Fruit fly (Drosophila melanogaster) whole organism, embryonic: ENCODE data around the gene dsx.

Experiments used
- Antp ChIP-seq: fragments of 200-800 bp; sonication (Bioruptor generic); optimal IDR thresholded peaks from 3 replicates; lab custom pipeline; 2016; ENCODE audit warnings: missing biosample characterization, missing genetic modification characterization
- CG10147 ChIP-seq: fragments of 200-800 bp; sonication (Bioruptor generic); optimal IDR thresholded peaks from 2 replicates; lab custom pipeline; 2019; ENCODE audit warnings: missing biosample characterization, mild to moderate bottlenecking, missing genetic modification characterization, moderate library complexity
- CG11504 ChIP-seq: fragments of 200-800 bp; sonication (Bioruptor generic); optimal IDR thresholded peaks from 3 replicates; lab custom pipeline; 2019; ENCODE audit warnings: missing biosample characterization, mild to moderate bottlenecking, missing genetic modification characterization, moderate library complexity
- CG12659 ChIP-seq: fragments of 200-800 bp; sonication (Bioruptor generic); optimal IDR thresholded peaks from 3 replicates; lab custom pipeline; 2017; ENCODE audit warnings: mild to moderate bottlenecking, missing biosample characterization, missing genetic modification reagents, missing genetic modification characterization
- CG15514 ChIP-seq: fragments of 200-800 bp; sonication (Bioruptor generic); optimal IDR thresholded peaks from 3 replicates; lab custom pipeline; 2017; ENCODE audit warnings: missing biosample characterization, missing genetic modification characterization, mild to moderate bottlenecking, moderate library complexity, missing genetic modification reagents
- CG15601 ChIP-seq: fragments of 200-800 bp; sonication (Bioruptor generic); optimal IDR thresholded peaks from 3 replicates; lab custom pipeline; 2019; ENCODE audit warnings: missing biosample characterization, mild to moderate bottlenecking, missing genetic modification characterization, moderate library complexity
- CG1603 ChIP-seq: fragments of 200-800 bp; sonication (Bioruptor generic); optimal IDR thresholded peaks from 2 replicates; lab custom pipeline; 2019; ENCODE audit warnings: missing biosample characterization, mild to moderate bottlenecking, missing genetic modification characterization, moderate library complexity
- CG17328 ChIP-seq: fragments of 200-800 bp; sonication (Bioruptor generic); IDR thresholded peaks from 2 replicates; pipeline ENCODE4 v1.3.6; 2022; ENCODE audit warnings: missing biosample characterization, missing genetic modification characterization
- CG30403 ChIP-seq: fragments of 200-800 bp; sonication (Bioruptor generic); optimal IDR thresholded peaks from 3 replicates; lab custom pipeline; 2016; ENCODE audit warnings: missing biosample characterization, missing genetic modification characterization
- CG3163 ChIP-seq: fragments of 200-800 bp; sonication (Bioruptor generic); optimal IDR thresholded peaks from 3 replicates; lab custom pipeline; 2016; ENCODE audit warnings: missing biosample characterization, missing genetic modification characterization
- CG34422 ChIP-seq: fragments of 200-800 bp; sonication (Bioruptor generic); IDR thresholded peaks from 3 replicates; pipeline ENCODE4 v1.3.6; 2022; ENCODE audit warnings: missing biosample characterization, missing genetic modification characterization
- CG4328 ChIP-seq: fragments of 200-800 bp; sonication (Bioruptor generic); optimal IDR thresholded peaks from 3 replicates; lab custom pipeline; 2017; ENCODE audit warnings: missing biosample characterization, missing genetic modification reagents, missing genetic modification characterization
- CG4424 ChIP-seq: fragments of 200-800 bp; sonication (Bioruptor generic); optimal IDR thresholded peaks from 3 replicates; lab custom pipeline; 2016; ENCODE audit warnings: missing biosample characterization, missing genetic modification characterization
- CG4730 ChIP-seq: fragments of 200-800 bp; sonication (Bioruptor generic); IDR thresholded peaks from 2 replicates; pipeline ENCODE4 v1.3.6; 2022; ENCODE audit warnings: missing biosample characterization, missing genetic modification characterization
- CG6254 ChIP-seq: fragments of 200-800 bp; sonication (Bioruptor generic); optimal IDR thresholded peaks from 3 replicates; lab custom pipeline; 2017; ENCODE audit warnings: mild to moderate bottlenecking, missing biosample characterization, missing genetic modification reagents, missing genetic modification characterization
- CG6683 ChIP-seq: fragments of 200-800 bp; sonication (Bioruptor generic); optimal IDR thresholded peaks from 2 replicates; lab custom pipeline; 2017; ENCODE audit warnings: missing biosample characterization, mild to moderate bottlenecking, missing genetic modification characterization, missing genetic modification reagents
- CG7786 ChIP-seq: fragments of 200-800 bp; sonication (Bioruptor generic); optimal IDR thresholded peaks from 2 replicates; lab custom pipeline; 2016; ENCODE audit warnings: missing biosample characterization, missing genetic modification characterization
- CG7928 ChIP-seq: fragments of 200-800 bp; sonication (Bioruptor generic); optimal IDR thresholded peaks from 2 replicates; lab custom pipeline; 2017; ENCODE audit warnings: missing biosample characterization, mild to moderate bottlenecking, missing genetic modification characterization
- CG9797 ChIP-seq: fragments of 200-800 bp; sonication (Bioruptor generic); optimal IDR thresholded peaks from 3 replicates; lab custom pipeline; 2018; ENCODE audit warnings: missing biosample characterization, mild to moderate bottlenecking, missing genetic modification characterization
- Deaf1 ChIP-seq: fragments of 200-800 bp; optimal IDR thresholded peaks from 3 replicates; lab custom pipeline; 2019; ENCODE audit warnings: missing biosample characterization, mild to moderate bottlenecking, missing genetic modification characterization, moderate library complexity
- Dref ChIP-seq: fragments of 200-800 bp; sonication (Bioruptor generic); IDR thresholded peaks from 2 replicates; pipeline ENCODE4 v1.3.6; 2022; ENCODE audit warnings: missing biosample characterization, missing genetic modification characterization
- HHEX ChIP-seq: fragments of 200-800 bp; sonication (Bioruptor generic); optimal IDR thresholded peaks from 3 replicates; lab custom pipeline; 2017; ENCODE audit warnings: missing biosample characterization, mild to moderate bottlenecking, missing genetic modification characterization, missing genetic modification reagents
- Hey ChIP-seq: fragments of 200-800 bp; sonication (Bioruptor generic); optimal IDR thresholded peaks from 3 replicates; lab custom pipeline; 2018; ENCODE audit warnings: missing biosample characterization, mild to moderate bottlenecking, missing genetic modification characterization
- Lim3 ChIP-seq: fragments of 200-800 bp; sonication (Bioruptor generic); IDR thresholded peaks from 2 replicates; pipeline ENCODE4 v1.3.6; 2022; ENCODE audit warnings: missing biosample characterization, missing genetic modification characterization
- MESR4 ChIP-seq: fragments of 200-800 bp; sonication (Bioruptor generic); optimal IDR thresholded peaks from 2 replicates; lab custom pipeline; 2018; ENCODE audit warnings: missing biosample characterization, mild to moderate bottlenecking, missing genetic modification characterization, moderate library complexity
- Nf-YC ChIP-seq: fragments of 200-800 bp; optimal IDR thresholded peaks from 3 replicates; lab custom pipeline; 2019; ENCODE audit warnings: missing biosample characterization, mild to moderate bottlenecking, missing genetic modification characterization, moderate library complexity
- Rfx ChIP-seq: fragments of 200-800 bp; sonication (Bioruptor generic); IDR thresholded peaks from 2 replicates; pipeline ENCODE4 v1.3.6; 2022; ENCODE audit warnings: missing biosample characterization, missing genetic modification characterization
- Scr ChIP-seq: fragments of 200-800 bp; sonication (Bioruptor generic); IDR thresholded peaks from 2 replicates; pipeline ENCODE4 v1.3.6; 2022; ENCODE audit warnings: missing biosample characterization, missing genetic modification characterization; ENCODE audit not compliant: partially characterized antibody
- amos ChIP-seq: fragments of 200-800 bp; sonication (Bioruptor generic); IDR thresholded peaks from 2 replicates; pipeline ENCODE4 v1.3.6; 2022; ENCODE audit warnings: missing biosample characterization, missing genetic modification characterization; ENCODE audit not compliant: partially characterized antibody
- ap ChIP-seq: fragments of 200-800 bp; sonication (Bioruptor generic); IDR thresholded peaks from 2 replicates; pipeline ENCODE4 v1.3.6; 2022; ENCODE audit warnings: missing biosample characterization, missing genetic modification characterization
- bbx ChIP-seq: fragments of 200-800 bp; sonication (Bioruptor generic); IDR thresholded peaks from 2 replicates; pipeline ENCODE4 v1.3.6; 2022; ENCODE audit warnings: missing biosample characterization, missing genetic modification characterization; ENCODE audit not compliant: partially characterized antibody
- cato ChIP-seq: fragments of 200-800 bp; sonication (Bioruptor generic); optimal IDR thresholded peaks from 2 replicates; lab custom pipeline; 2016; ENCODE audit warnings: missing biosample characterization, missing genetic modification characterization, borderline replicate concordance
- cwo ChIP-seq: fragments of 200-800 bp; sonication (Bioruptor generic); optimal IDR thresholded peaks from 3 replicates; lab custom pipeline; 2017; ENCODE audit warnings: missing biosample characterization, missing genetic modification characterization, mild to moderate bottlenecking, moderate library complexity, missing genetic modification reagents
- dmrt99B ChIP-seq: fragments of 200-800 bp; sonication (Bioruptor generic); optimal IDR thresholded peaks from 2 replicates; lab custom pipeline; 2018; ENCODE audit warnings: missing biosample characterization, mild to moderate bottlenecking, missing genetic modification characterization, moderate library complexity
- ewg ChIP-seq: fragments of 200-800 bp; sonication (Bioruptor generic); optimal IDR thresholded peaks from 3 replicates; lab custom pipeline; 2017; ENCODE audit warnings: mild to moderate bottlenecking, missing biosample characterization, missing genetic modification reagents, missing genetic modification characterization
- eyg ChIP-seq: fragments of 200-800 bp; sonication (Bioruptor generic); optimal IDR thresholded peaks from 3 replicates; lab custom pipeline; 2016; ENCODE audit warnings: missing biosample characterization, missing genetic modification characterization
- fd64A ChIP-seq: fragments of 200-800 bp; sonication (Bioruptor generic); optimal IDR thresholded peaks from 3 replicates; lab custom pipeline; 2018; ENCODE audit warnings: missing biosample characterization, mild to moderate bottlenecking, missing genetic modification characterization
- fru ChIP-seq: fragments of >200 bp; optimal IDR thresholded peaks from 2 replicates; lab custom pipeline; 2017
- grau ChIP-seq: fragments of 200-800 bp; optimal IDR thresholded peaks from 3 replicates; lab custom pipeline; 2019; ENCODE audit warnings: missing biosample characterization, mild to moderate bottlenecking, missing genetic modification characterization, moderate library complexity
- ind ChIP-seq: fragments of 200-800 bp; sonication (Bioruptor generic); optimal IDR thresholded peaks from 3 replicates; lab custom pipeline; 2016; ENCODE audit warnings: missing biosample characterization, missing genetic modification characterization
- jigr1 ChIP-seq: fragments of 200-800 bp; sonication (Bioruptor generic); IDR thresholded peaks from 3 replicates; pipeline ENCODE4 v1.3.6; 2022; ENCODE audit warnings: missing biosample characterization, missing genetic modification characterization
- pita ChIP-seq: fragments of 200-800 bp; sonication (Bioruptor generic); optimal IDR thresholded peaks from 2 replicates; lab custom pipeline; 2017; ENCODE audit warnings: missing biosample characterization, mild to moderate bottlenecking, missing genetic modification characterization
- rib ChIP-seq: fragments of 200-800 bp; sonication (Bioruptor generic); IDR thresholded peaks from 2 replicates; pipeline ENCODE4 v1.3.6; 2022; ENCODE audit warnings: missing biosample characterization, missing genetic modification characterization
- sima ChIP-seq: fragments of 200-800 bp; sonication (Bioruptor generic); optimal IDR thresholded peaks from 2 replicates; lab custom pipeline; 2016; ENCODE audit warnings: missing biosample characterization, missing genetic modification characterization
- slbo ChIP-seq: fragments of 200-800 bp; sonication (Bioruptor generic); IDR thresholded peaks from 2 replicates; pipeline ENCODE4 v1.3.6; 2022; ENCODE audit warnings: missing biosample characterization, missing genetic modification characterization
- slp2 ChIP-seq: fragments of 200-800 bp; sonication (Bioruptor generic); optimal IDR thresholded peaks from 2 replicates; lab custom pipeline; 2016; ENCODE audit warnings: missing biosample characterization, missing genetic modification characterization
- sqz ChIP-seq: fragments of 200-800 bp; sonication (Bioruptor generic); optimal IDR thresholded peaks from 3 replicates; lab custom pipeline; 2018; ENCODE audit warnings: missing biosample characterization, mild to moderate bottlenecking, missing genetic modification characterization
- stwl ChIP-seq: fragments of 200-800 bp; sonication (Bioruptor generic); optimal IDR thresholded peaks from 3 replicates; lab custom pipeline; 2018; ENCODE audit warnings: missing biosample characterization, mild to moderate bottlenecking, missing genetic modification characterization, moderate library complexity
- sug ChIP-seq: fragments of 200-800 bp; optimal IDR thresholded peaks from 2 replicates; lab custom pipeline; 2019; ENCODE audit warnings: missing biosample characterization, mild to moderate bottlenecking, missing genetic modification characterization, moderate library complexity
- tll ChIP-seq, 2 experiments: fragments of 200-800 bp in 1 of 2; fragments of >200 bp in 1 of 2; sonication (Bioruptor generic) in 1 of 2; optimal IDR thresholded peaks; 2 replicates each; lab custom pipeline; 2017 to 2019; ENCODE audit warnings: missing biosample characterization in 2 of 2, missing genetic modification characterization in 2 of 2, mild to moderate bottlenecking in 1 of 2, moderate library complexity in 1 of 2
- zen2 ChIP-seq: fragments of 200-800 bp; sonication (Bioruptor generic); IDR thresholded peaks from 3 replicates; pipeline ENCODE4 v1.3.6; 2022; ENCODE audit warnings: missing biosample characterization, missing genetic modification characterization; ENCODE audit not compliant: partially characterized antibody

Gene dsx

DNA sequence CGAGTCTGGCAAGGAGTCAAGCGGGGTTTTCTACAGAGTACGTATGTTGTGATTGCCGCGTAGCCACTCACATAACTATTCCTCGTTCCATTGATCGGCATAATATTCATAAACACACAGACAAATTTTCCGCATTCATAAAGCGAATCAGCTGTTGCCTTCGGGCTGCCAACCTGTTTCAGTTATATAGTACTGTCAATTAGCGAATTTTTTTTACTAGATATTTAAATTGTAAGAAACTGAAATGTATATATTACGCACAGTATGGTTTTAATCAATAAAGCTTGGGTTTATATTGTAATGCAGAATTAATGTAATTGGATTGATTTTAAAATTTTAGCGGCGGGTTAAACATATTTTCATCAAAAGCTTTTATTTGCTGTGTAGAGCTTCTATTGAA is 54.1 kb downstream of the dsx start, which contains the start of gene Rfk (continued):
- TF ChIP-seq amos (no peak), CG15601 (no peak), CG34422 (peak; percentile 44; the same call in 1 of the 3 replicates), CG7786 (GFP tag; lab: Kevin White, UChicago) (no peak), CG15514 (peak; percentile 53), CG3163 (GFP tag; lab: Kevin White, UChicago) (no peak), rib (GFP tag; lab: Robert Waterston, UW) (no peak), fd64A (GFP tag; lab: Kevin White, UChicago) (no peak), bbx (GFP tag; lab: Robert Waterston, UW) (no peak), Deaf1 (tag; lab: Kevin White, UChicago) (no peak), CG30403 (GFP tag; lab: Kevin White, UChicago) (peak; percentile 34), CG1603 (tag; lab: Kevin White, UChicago) (peak; percentile 53), eyg (GFP tag; lab: Kevin White, UChicago) (no peak), HHEX (GFP tag; lab: Kevin White, UChicago) (no peak), CG4730 (no peak), dmrt99B (tag; lab: Kevin White, UChicago) (no peak), cwo (GFP tag; lab: Kevin White, UChicago) (no peak), fru (lab: Kevin White, UChicago) (no peak), jigr1 (GFP tag; lab: Robert Waterston, UW) (no peak), CG7928 (GFP tag; lab: Kevin White, UChicago) (no peak), grau (tag; lab: Kevin White, UChicago) (peak; percentile 37), sima (GFP tag; lab: Kevin White, UChicago) (no peak), CG4424 (GFP tag; lab: Kevin White, UChicago) (peak; percentile 57), sqz (GFP tag; lab: Kevin White, UChicago) (no peak), pita (no peak), ind (GFP tag; lab: Kevin White, UChicago) (no peak), CG12659 (GFP tag; lab: Kevin White, UChicago) (peak; percentile 36), Nf-YC (tag; lab: Kevin White, UChicago) (peak; percentile 33), ewg (GFP tag; lab: Kevin White, UChicago) (no peak), CG4328 (GFP tag; lab: Kevin White, UChicago) (no peak), CG9797 (GFP tag; lab: Kevin White, UChicago) (no peak), Lim3 (GFP tag; lab: Robert Waterston, UW) (no peak), Antp (GFP tag; lab: Kevin White, UChicago) (no peak), ap (GFP tag; lab: Robert Waterston, UW) (no peak), Rfx (GFP tag; lab: Robert Waterston, UW) (no peak), MESR4 (no peak), Hey (tag; lab: Kevin White, UChicago) (no peak), Dref (GFP tag; lab: Robert Waterston, UW) (no peak), slbo (GFP tag; lab: Robert Waterston, UW) (peak; percentile 21; the same call in 1 of the 2 replicates), stwl (tag; lab: Kevin White, UChicago) (peak; percentile 61), tll (GFP tag; optimal IDR thresholded peaks at IDR 0.05; lab: Kevin White, UChicago) (no peak), slp2 (GFP tag; lab: Kevin White, UChicago) (no peak), CG6683 (GFP tag; lab: Kevin White, UChicago) (no peak), cato (GFP tag; lab: Kevin White, UChicago) (no peak), CG6254 (no peak), CG11504 (tag; lab: Kevin White, UChicago) (no peak), Scr (GFP tag; lab: Robert Waterston, UW) (0 out of 2 replicates have a peak, but pooled peaks have one; percentile 30), CG10147 (GFP tag; lab: Kevin White, UChicago) (no peak), sug (tag; lab: Kevin White, UChicago) (peak; percentile 34), CG17328 (GFP tag; lab: Robert Waterston, UW) (no peak), zen2 (GFP tag; lab: Robert Waterston, UW) (no peak)
